Worm (Caenorhabditis elegans): ENCODE results near the gene F52F10.2.

ce11 chrV:1569750-1570419, 21.9 kb downstream of the F52F10.2 start:
- TF ChIP-seq snpc-4 (tag; optimal IDR thresholded peaks at IDR 0.05) (no peak), pha-4 (tag; optimal IDR thresholded peaks at IDR 0.05) (peak; percentile 45), ces-1 (GFP tag; optimal IDR thresholded peaks at IDR 0.05) (no peak), unc-62 (GFP tag; optimal IDR thresholded peaks at IDR 0.05) (no peak), elt-3 (tag; optimal IDR thresholded peaks at IDR 0.05) (no peak), mab-5 (tag; optimal IDR thresholded peaks at IDR 0.05) (no peak), zip-8 (tag; optimal IDR thresholded peaks at IDR 0.05) (no peak), lin-13 (tag; optimal IDR thresholded peaks at IDR 0.05) (no peak), nhr-12 (tag; optimal IDR thresholded peaks at IDR 0.05) (no peak), nhr-237 (tag; optimal IDR thresholded peaks at IDR 0.05) (no peak), flh-1 (GFP tag; optimal IDR thresholded peaks at IDR 0.05) (no peak), drap-1 (GFP tag; optimal IDR thresholded peaks at IDR 0.05) (no peak), nhr-76 (tag; optimal IDR thresholded peaks at IDR 0.05) (no peak), ceh-43 (GFP tag; optimal IDR thresholded peaks at IDR 0.05) (no peak)

Data from whole organism, mixed stage, embryonic.